Fruit fly (Drosophila melanogaster) whole organism, prepupa: ENCODE data around the gene CG14659.

Experiments used
- CG10631 ChIP-seq: fragments of 200-800 bp; sonication (Bioruptor generic); optimal IDR thresholded peaks from 2 replicates; lab custom pipeline; 2016; ENCODE audit warnings: missing biosample characterization, missing genetic modification characterization
- CG10669 ChIP-seq: fragments of 200-800 bp; sonication (Bioruptor generic); optimal IDR thresholded peaks from 3 replicates; lab custom pipeline; 2018; ENCODE audit warnings: missing biosample characterization, mild to moderate bottlenecking, missing genetic modification characterization, moderate library complexity
- CG11762 ChIP-seq: fragments of 200-800 bp; sonication (Bioruptor generic); optimal IDR thresholded peaks from 3 replicates; lab custom pipeline; 2016; ENCODE audit warnings: missing biosample characterization, missing genetic modification characterization; ENCODE audit not compliant: insufficient read depth
- CG11902 ChIP-seq: fragments of 200-800 bp; sonication (Bioruptor generic); optimal IDR thresholded peaks from 3 replicates; lab custom pipeline; 2016; ENCODE audit warnings: missing biosample characterization, missing genetic modification characterization
- CG15336 ChIP-seq: fragments of 200-800 bp; sonication (Bioruptor generic); IDR thresholded peaks from 2 replicates; pipeline ENCODE4 v1.3.6; 2022; ENCODE audit warnings: missing biosample characterization, missing genetic modification characterization
- CG1621 ChIP-seq: fragments of 200-800 bp; sonication (Bioruptor generic); optimal IDR thresholded peaks from 3 replicates; lab custom pipeline; 2018; ENCODE audit warnings: missing biosample characterization, mild to moderate bottlenecking, missing genetic modification characterization
- CG3032 ChIP-seq: fragments of 200-800 bp; optimal IDR thresholded peaks from 2 replicates; lab custom pipeline; 2019; ENCODE audit warnings: missing biosample characterization, mild to moderate bottlenecking, missing genetic modification characterization, moderate library complexity
- CG31627 ChIP-seq: fragments of 200-800 bp; sonication (Bioruptor generic); optimal IDR thresholded peaks from 3 replicates; lab custom pipeline; 2016; ENCODE audit warnings: missing biosample characterization, missing genetic modification characterization
- CG32006 ChIP-seq: fragments of 200-800 bp; sonication (Bioruptor generic); optimal IDR thresholded peaks from 3 replicates; lab custom pipeline; 2017; ENCODE audit warnings: missing biosample characterization, mild to moderate bottlenecking, missing genetic modification characterization
- CG3919 ChIP-seq: fragments of 200-800 bp; sonication (Bioruptor generic); optimal IDR thresholded peaks from 3 replicates; lab custom pipeline; 2016; ENCODE audit warnings: missing biosample characterization, missing genetic modification characterization
- CG4318 ChIP-seq: fragments of 200-800 bp; sonication (Bioruptor generic); optimal IDR thresholded peaks from 3 replicates; lab custom pipeline; 2017; ENCODE audit warnings: missing biosample characterization, mild to moderate bottlenecking, missing genetic modification characterization
- CG6163 ChIP-seq: fragments of 200-800 bp; sonication (Bioruptor generic); IDR thresholded peaks from 3 replicates; pipeline ENCODE4 v1.3.6; 2022; ENCODE audit warnings: missing biosample characterization, missing genetic modification characterization
- CG6792 ChIP-seq: fragments of 200-800 bp; sonication (Bioruptor generic); optimal IDR thresholded peaks from 3 replicates; lab custom pipeline; 2016; ENCODE audit warnings: missing biosample characterization, missing genetic modification characterization
- CG6808 ChIP-seq: fragments of 200-800 bp; sonication (Bioruptor generic); optimal IDR thresholded peaks from 3 replicates; lab custom pipeline; 2017; ENCODE audit warnings: missing biosample characterization, missing genetic modification characterization, mild to moderate bottlenecking, moderate library complexity, missing genetic modification reagents
- CG6854 ChIP-seq: fragments of 200-800 bp; sonication (Bioruptor generic); optimal IDR thresholded peaks from 2 replicates; lab custom pipeline; 2017; ENCODE audit warnings: missing biosample characterization, mild to moderate bottlenecking, missing genetic modification characterization
- CG7368 ChIP-seq: fragments of 200-800 bp; sonication (Bioruptor generic); optimal IDR thresholded peaks from 3 replicates; lab custom pipeline; 2016; ENCODE audit warnings: missing biosample characterization, missing genetic modification characterization
- CG8119 ChIP-seq: fragments of 200-800 bp; sonication (Bioruptor generic); IDR thresholded peaks from 3 replicates; pipeline ENCODE4 v1.3.6; 2022; ENCODE audit warnings: missing biosample characterization, missing genetic modification characterization
- CG8632 ChIP-seq: fragments of 200-800 bp; sonication (Bioruptor generic); optimal IDR thresholded peaks from 3 replicates; lab custom pipeline; 2016; ENCODE audit warnings: missing biosample characterization, missing genetic modification characterization
- Eip75B ChIP-seq: fragments of 200-800 bp; sonication (Bioruptor generic); optimal IDR thresholded peaks from 3 replicates; lab custom pipeline; 2016; ENCODE audit warnings: missing biosample characterization, missing genetic modification characterization
- Eip78C ChIP-seq: fragments of 200-800 bp; sonication (Bioruptor generic); peaks from one replicate; lab custom pipeline; 2016; ENCODE audit warnings: missing biosample characterization, missing genetic modification characterization
- Eip93F ChIP-seq: fragments of 200-800 bp; sonication (Bioruptor generic); optimal IDR thresholded peaks from 2 replicates; lab custom pipeline; 2016; ENCODE audit warnings: missing biosample characterization, mild to moderate bottlenecking, missing genetic modification characterization
- Ets21C ChIP-seq: fragments of 200-800 bp; sonication (Bioruptor generic); optimal IDR thresholded peaks from 3 replicates; lab custom pipeline; 2016; ENCODE audit warnings: missing biosample characterization, missing genetic modification characterization
- Gug ChIP-seq: fragments of 200-800 bp; sonication (Bioruptor generic); IDR thresholded peaks from 2 replicates; pipeline ENCODE4 v1.3.6; 2022; ENCODE audit warnings: missing biosample characterization, missing genetic modification characterization
- Hr38 ChIP-seq: sonication (Bioruptor generic); optimal IDR thresholded peaks from 2 replicates; lab custom pipeline; 2016; ENCODE audit warnings: missing biosample characterization, missing genetic modification characterization
- Hr39 ChIP-seq: fragments of 200-800 bp; sonication (Bioruptor generic); optimal IDR thresholded peaks from 2 replicates; lab custom pipeline; 2016; ENCODE audit warnings: missing biosample characterization, missing genetic modification characterization
- Lpt ChIP-seq: fragments of 200-800 bp; sonication (Bioruptor generic); optimal IDR thresholded peaks from 3 replicates; lab custom pipeline; 2016; ENCODE audit warnings: missing biosample characterization, missing genetic modification characterization
- Met ChIP-seq: fragments of 200-800 bp; sonication (Bioruptor generic); optimal IDR thresholded peaks from 3 replicates; lab custom pipeline; 2016; ENCODE audit warnings: missing biosample characterization, missing genetic modification characterization
- Smox ChIP-seq: fragments of 200-800 bp; sonication (Bioruptor generic); optimal IDR thresholded peaks from 3 replicates; lab custom pipeline; 2016; ENCODE audit warnings: missing biosample characterization, missing genetic modification characterization
- achi ChIP-seq: fragments of 200-800 bp; sonication (Bioruptor generic); optimal IDR thresholded peaks from 3 replicates; lab custom pipeline; 2016; ENCODE audit warnings: missing biosample characterization, missing genetic modification characterization
- acj6 ChIP-seq: fragments of 200-800 bp; sonication (Bioruptor generic); optimal IDR thresholded peaks from 3 replicates; lab custom pipeline; 2016; ENCODE audit warnings: missing biosample characterization, missing genetic modification characterization
- cyc ChIP-seq: fragments of 200-800 bp; sonication (Bioruptor generic); optimal IDR thresholded peaks from 3 replicates; lab custom pipeline; 2016; ENCODE audit warnings: missing biosample characterization, missing genetic modification characterization
- dsx ChIP-seq: fragments of 200-800 bp; optimal IDR thresholded peaks from 3 replicates; lab custom pipeline; 2019; ENCODE audit warnings: missing biosample characterization, mild to moderate bottlenecking, missing genetic modification characterization, moderate library complexity; ENCODE audit not compliant: poor library complexity, severe bottlenecking
- fd59A ChIP-seq: fragments of 200-800 bp; sonication (Bioruptor generic); optimal IDR thresholded peaks from 2 replicates; lab custom pipeline; 2017; ENCODE audit warnings: missing biosample characterization, mild to moderate bottlenecking, missing genetic modification characterization, missing genetic modification reagents
- fd85E ChIP-seq: fragments of 200-800 bp; sonication (Bioruptor generic); optimal IDR thresholded peaks from 3 replicates; lab custom pipeline; 2016; ENCODE audit warnings: missing biosample characterization, missing genetic modification characterization
- fkh ChIP-seq: fragments of 200-800 bp; sonication (Bioruptor generic); optimal IDR thresholded peaks from 3 replicates; lab custom pipeline; 2017; ENCODE audit warnings: missing biosample characterization, mild to moderate bottlenecking, missing genetic modification characterization, moderate library complexity
- lz ChIP-seq: fragments of 200-800 bp; sonication (Bioruptor generic); optimal IDR thresholded peaks from 3 replicates; lab custom pipeline; 2016; ENCODE audit warnings: missing biosample characterization, missing genetic modification characterization
- pdm3 ChIP-seq: fragments of 200-800 bp; sonication (Bioruptor generic); optimal IDR thresholded peaks from 3 replicates; lab custom pipeline; 2016; ENCODE audit warnings: missing biosample characterization, missing genetic modification characterization
- salr ChIP-seq, 2 experiments: fragments of 200-800 bp; sonication (Bioruptor generic); optimal IDR thresholded peaks; 3 replicates each; lab custom pipeline; 2016 to 2018; ENCODE audit warnings: missing biosample characterization in 2 of 2, missing genetic modification characterization in 2 of 2, mild to moderate bottlenecking in 1 of 2
- ss ChIP-seq, 2 experiments: fragments of 200-800 bp; sonication (Bioruptor generic); optimal IDR thresholded peaks; 2 replicates in 1 of 2; 3 replicates in 1 of 2; lab custom pipeline; 2017 to 2018; ENCODE audit warnings: mild to moderate bottlenecking in 2 of 2, missing biosample characterization in 2 of 2, missing genetic modification characterization in 2 of 2, moderate library complexity in 1 of 2
- svp ChIP-seq: fragments of 200-800 bp; sonication (Bioruptor generic); peaks from one replicate; lab custom pipeline; 2016; ENCODE audit warnings: missing biosample characterization, missing genetic modification characterization
- topi ChIP-seq: fragments of 200-800 bp; sonication (Bioruptor generic); optimal IDR thresholded peaks from 3 replicates; lab custom pipeline; 2016; ENCODE audit warnings: missing biosample characterization, missing genetic modification characterization
- vri ChIP-seq: fragments of 200-800 bp; sonication (Bioruptor generic); optimal IDR thresholded peaks from 3 replicates; lab custom pipeline; 2016; ENCODE audit warnings: missing biosample characterization, mild to moderate bottlenecking, missing genetic modification characterization

Gene CG14659

DNA sequence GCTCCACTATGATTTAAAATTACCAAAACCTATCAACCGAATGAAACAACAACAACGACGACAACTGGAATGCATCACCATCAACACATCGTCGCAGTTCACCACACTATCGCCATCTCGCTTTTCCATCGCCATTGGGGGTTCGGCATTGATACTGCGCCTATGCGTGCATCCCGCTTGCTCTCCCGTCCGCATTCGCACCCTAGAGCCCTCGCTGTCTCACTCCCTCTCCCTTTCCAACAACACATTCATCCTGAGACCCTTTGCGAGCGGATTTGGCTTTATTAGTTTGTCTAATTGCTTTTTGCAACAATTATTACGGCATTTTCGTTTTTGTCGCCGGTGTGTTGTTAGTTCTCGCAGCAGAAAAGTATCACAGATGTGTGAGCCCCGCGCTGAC is 4.2 kb upstream of the CG14659 start:
- TF ChIP-seq CG4318 (GFP tag; lab: Kevin White, UChicago), result no peak
- TF ChIP-seq ss (GFP tag; optimal IDR thresholded peaks at IDR 0.05; lab: Kevin White, UChicago), result no peak
- no peak for TF ChIP-seq CG3919 (GFP tag; lab: Kevin White, UChicago)
- no peak for TF ChIP-seq CG1621 (tag; lab: Kevin White, UChicago)
- no peak for TF ChIP-seq topi (GFP tag; lab: Kevin White, UChicago)
- TF ChIP-seq CG11762 (GFP tag; lab: Kevin White, UChicago), result no peak
- no peak for TF ChIP-seq Hr38 (GFP tag; lab: Kevin White, UChicago)
- no peak for TF ChIP-seq Eip78C (GFP tag; lab: Kevin White, UChicago)
- TF ChIP-seq CG10631, result no peak
- no peak for TF ChIP-seq Eip75B (GFP tag; lab: Kevin White, UChicago)
- no peak for TF ChIP-seq Hr39
- TF ChIP-seq fd85E (GFP tag; lab: Kevin White, UChicago), result no peak
- no peak for TF ChIP-seq salr (GFP tag; optimal IDR thresholded peaks at IDR 0.05; lab: Kevin White, UChicago)
- no peak for TF ChIP-seq Eip93F (GFP tag; lab: Kevin White, UChicago)
- no peak for TF ChIP-seq CG8119 (GFP tag; lab: Robert Waterston, UW)
- TF ChIP-seq CG7368 (GFP tag; lab: Kevin White, UChicago), result no peak
- no peak for TF ChIP-seq fd59A (GFP tag; lab: Kevin White, UChicago)
- no peak for TF ChIP-seq Gug
- TF ChIP-seq cyc (GFP tag; lab: Kevin White, UChicago), result no peak
- TF ChIP-seq CG6792 (GFP tag; lab: Kevin White, UChicago), result no peak

DNA sequence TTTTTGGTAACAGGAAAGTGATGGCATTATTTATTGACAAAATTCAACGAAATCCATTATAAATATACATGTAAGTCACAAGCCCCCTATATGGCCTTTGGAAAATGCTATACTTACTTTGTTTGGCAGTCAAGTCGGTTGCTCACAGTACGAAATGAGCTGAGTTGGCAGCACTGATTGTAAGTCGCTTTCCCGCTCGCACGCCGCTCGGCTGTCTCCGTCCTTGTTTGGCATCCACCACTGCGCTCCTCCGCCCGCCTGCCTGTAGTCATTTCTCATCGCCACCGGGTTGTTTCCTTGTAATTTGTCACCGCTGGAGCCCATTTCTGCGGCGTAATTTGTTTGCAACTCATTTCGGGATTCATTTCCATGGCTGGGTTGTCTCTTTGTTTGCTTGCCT is 2.5 kb upstream of the CG14659 start:
- peak; percentile 24 for TF ChIP-seq svp
- no peak for TF ChIP-seq CG10669 (GFP tag; lab: Kevin White, UChicago)

DNA sequence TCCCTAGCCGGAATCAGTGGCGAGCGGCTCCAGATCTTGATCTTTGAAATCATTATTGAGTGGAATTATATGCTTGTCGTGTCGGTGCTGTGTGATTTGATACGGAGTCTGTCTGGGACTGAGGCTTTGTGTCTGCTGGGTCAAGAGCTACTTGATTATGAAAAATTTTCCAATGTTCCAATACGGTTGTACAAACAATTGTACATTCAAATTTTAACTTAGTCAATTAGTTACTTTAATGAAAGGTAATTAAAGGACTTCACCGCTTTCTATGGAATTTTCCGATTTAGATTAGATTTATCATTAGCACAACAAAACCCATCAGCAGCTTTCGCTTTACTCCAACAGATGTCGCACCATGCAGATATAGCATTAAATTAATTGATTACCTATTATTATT is 684 bp downstream of the CG14659 start, which contains the start of gene CG14658:
CG14658 (minus strand) TSS at position 101 of the 400 bp plus-strand sequence.
- TF ChIP-seq Ets21C (no peak), Met (GFP tag; lab: Kevin White, UChicago) (no peak), fkh (GFP tag; lab: Kevin White, UChicago) (no peak), CG10669 (GFP tag; lab: Kevin White, UChicago) (no peak), Lpt (GFP tag; lab: Kevin White, UChicago) (no peak), CG6163 (GFP tag; lab: Robert Waterston, UW) (no peak), ss (GFP tag; optimal IDR thresholded peaks at IDR 0.05; lab: Kevin White, UChicago) (no peak), lz (GFP tag; lab: Kevin White, UChicago) (no peak), CG10631 (no peak), CG6792 (GFP tag; lab: Kevin White, UChicago) (no peak), vri (GFP tag; lab: Kevin White, UChicago) (no peak), pdm3 (GFP tag; lab: Kevin White, UChicago) (no peak), acj6 (GFP tag; lab: Kevin White, UChicago) (no peak), CG31627 (GFP tag; lab: Kevin White, UChicago) (no peak), svp (no peak), Smox (GFP tag; lab: Kevin White, UChicago) (no peak)

dm6 chr3R:4825188-4825587 is 5.9 kb downstream of the CG14659 start:
- TF ChIP-seq Eip78C (GFP tag; lab: Kevin White, UChicago), result no peak
- TF ChIP-seq CG11902 (GFP tag; lab: Kevin White, UChicago), result no peak
- TF ChIP-seq Eip93F (GFP tag; lab: Kevin White, UChicago), result no peak
- TF ChIP-seq CG8632 (GFP tag; lab: Kevin White, UChicago), result no peak
- no peak for TF ChIP-seq fd85E (GFP tag; lab: Kevin White, UChicago)
- no peak for TF ChIP-seq CG15336 (GFP tag; lab: Robert Waterston, UW)
- no peak for TF ChIP-seq lz (GFP tag; lab: Kevin White, UChicago)
- TF ChIP-seq CG3032 (tag; lab: Kevin White, UChicago), result no peak
- TF ChIP-seq Hr39, result no peak
- TF ChIP-seq CG6854 (GFP tag; lab: Kevin White, UChicago), result no peak
- no peak for TF ChIP-seq pdm3 (GFP tag; lab: Kevin White, UChicago)
- TF ChIP-seq CG6792 (GFP tag; lab: Kevin White, UChicago), result no peak
- TF ChIP-seq dsx (GFP tag; lab: Kevin White, UChicago), result no peak
- no peak for TF ChIP-seq CG32006 (GFP tag; lab: Kevin White, UChicago)
- TF ChIP-seq cyc (GFP tag; lab: Kevin White, UChicago), result no peak
- TF ChIP-seq CG6808, result no peak
- TF ChIP-seq ss (GFP tag; optimal IDR thresholded peaks at IDR 0.05; lab: Kevin White, UChicago), result no peak
- no peak for TF ChIP-seq Gug
- TF ChIP-seq achi (GFP tag; lab: Kevin White, UChicago), result no peak
- TF ChIP-seq fkh (GFP tag; lab: Kevin White, UChicago), result no peak
